Worm (Caenorhabditis elegans): ENCODE measurements around the gene lsm-5.

lsm-5 gene

DNA sequence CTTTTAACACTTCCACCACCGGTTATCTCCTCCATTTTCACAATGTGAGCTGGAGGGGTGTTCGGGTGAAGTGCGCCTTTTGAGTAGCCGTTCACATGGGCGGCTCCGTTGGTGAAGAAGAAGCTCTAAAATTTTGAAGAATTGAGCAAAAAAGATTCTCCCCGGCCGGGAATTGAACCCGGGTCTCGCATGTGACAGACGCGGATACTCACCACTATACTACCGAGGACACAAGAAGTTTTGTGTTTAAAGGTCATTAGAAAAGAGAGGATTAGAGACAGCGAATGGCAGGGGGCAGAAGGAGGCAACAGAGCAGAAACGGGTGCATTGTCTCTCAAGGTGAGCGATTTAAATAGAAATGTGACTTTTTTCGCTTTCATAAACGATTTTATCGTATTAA lies 18.5 kb upstream of the lsm-5 start (continued):
- TF ChIP-seq nhr-27 (tag; optimal IDR thresholded peaks at IDR 0.05) (no peak), zfh-2 (GFP tag; conservative IDR thresholded peaks at IDR 0.05) (peak; percentile 25; the same call in 1 of the 2 replicates), hmg-1.2 (GFP tag; IDR thresholded peaks at IDR 0.05) (peak; percentile 81), dox-1 (GFP tag; IDR thresholded peaks at IDR 0.05) (peak; percentile 63), mel-28 (tag; optimal IDR thresholded peaks at IDR 0.05; ENCODE audit: borderline replicate concordance) (peak; percentile 34), rpc-1 (optimal IDR thresholded peaks at IDR 0.05) (peak; percentile 80), rpc-1 (tag; optimal IDR thresholded peaks at IDR 0.05) (peak; percentile 85), ZK185.1 (tag; optimal IDR thresholded peaks at IDR 0.05; ENCODE audit: poor library complexity, severe bottlenecking) (peak; percentile 34), nfya-1 (tag; optimal IDR thresholded peaks at IDR 0.05; ENCODE audit: borderline replicate concordance, insufficient read depth) (no peak), F37B4.10 (GFP tag; IDR thresholded peaks at IDR 0.05) (no peak), F23B12.7 (tag; optimal IDR thresholded peaks at IDR 0.05; ENCODE audit: insufficient read depth) (peak; percentile 58), fkh-3 (tag; optimal IDR thresholded peaks at IDR 0.05) (no peak), pha-4 (tag; optimal IDR thresholded peaks at IDR 0.05) (no peak), D2030.7 (GFP tag; IDR thresholded peaks at IDR 0.05) (peak; percentile 70), ceh-27 (GFP tag; optimal IDR thresholded peaks at IDR 0.05) (peak; percentile 17), F22D6.2 (tag; optimal IDR thresholded peaks at IDR 0.05) (no peak), lin-40 (tag; optimal IDR thresholded peaks at IDR 0.05) (peak; percentile 47), tbp1 (GFP tag; optimal IDR thresholded peaks at IDR 0.05) (peak; percentile 98), ztf-25 (GFP tag; IDR thresholded peaks at IDR 0.05) (peak; percentile 58; the same call in 1 of the 2 replicates), rec-8 (tag; optimal IDR thresholded peaks at IDR 0.05) (peak; percentile 36 to 56), mes-4 (tag; optimal IDR thresholded peaks at IDR 0.05) (peak; percentile 32), ztf-22 (GFP tag; optimal IDR thresholded peaks at IDR 0.05) (peak; percentile 36), ceh-79 (tag; optimal IDR thresholded peaks at IDR 0.05) (no peak), lsl-1 (GFP tag; optimal IDR thresholded peaks at IDR 0.05) (peak; percentile 30), T07F8.4 (tag; optimal IDR thresholded peaks at IDR 0.05) (peak; percentile 56), F33H1.4 (GFP tag; IDR thresholded peaks at IDR 0.05) (peak; percentile 30; the same call in 1 of the 2 replicates), B0261.1 (tag; optimal IDR thresholded peaks at IDR 0.05) (peak; percentile 92), T26A5.8 (tag; optimal IDR thresholded peaks at IDR 0.05) (no peak), egrh-3 (GFP tag; IDR thresholded peaks at IDR 0.05) (peak; percentile 40)

DNA sequence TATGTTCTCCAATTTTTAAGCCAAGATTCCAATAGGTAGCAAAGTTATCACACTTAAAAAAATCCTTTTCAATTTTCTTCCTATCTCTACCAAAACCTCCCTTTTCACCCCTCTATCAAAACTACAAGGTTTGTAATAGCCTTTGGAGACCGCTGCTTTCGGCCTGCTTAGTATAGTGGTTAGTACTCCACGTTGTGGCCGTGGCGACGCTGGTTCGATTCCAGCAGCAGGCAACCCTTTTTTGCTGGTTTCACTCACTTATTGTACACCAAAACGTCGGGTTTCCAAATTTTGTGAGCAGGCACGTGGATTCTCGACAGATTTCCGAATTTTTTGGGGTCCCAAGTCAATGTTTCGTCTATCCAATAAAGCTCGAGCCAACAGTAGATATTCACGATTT lies 16.3 kb upstream of the lsm-5 start:
- peak; percentile 63 for TF ChIP-seq him-1 (tag; optimal IDR thresholded peaks at IDR 0.05)
- TF ChIP-seq F23B12.7 (tag; optimal IDR thresholded peaks at IDR 0.05; ENCODE audit: insufficient read depth) = peak; percentile 20
- no peak for TF ChIP-seq ceh-91 (GFP tag; IDR thresholded peaks at IDR 0.05)
- TF ChIP-seq rpc-1 (optimal IDR thresholded peaks at IDR 0.05) = peak; percentile 67
- TF ChIP-seq rpc-1 (tag; optimal IDR thresholded peaks at IDR 0.05) = peak; percentile 77
- TF ChIP-seq ztf-18 (tag; optimal IDR thresholded peaks at IDR 0.05) = peak; percentile 24
- peak; percentile 68 for TF ChIP-seq hmg-1.2 (GFP tag; IDR thresholded peaks at IDR 0.05)
- TF ChIP-seq dox-1 (GFP tag; IDR thresholded peaks at IDR 0.05) = peak; percentile 54
- TF ChIP-seq Y53F4B.3 (GFP tag; IDR thresholded peaks at IDR 0.05) = no peak
- TF ChIP-seq madf-6 (GFP tag; IDR thresholded peaks at IDR 0.05) = peak; percentile 61
- TF ChIP-seq lin-54 (GFP tag; optimal IDR thresholded peaks at IDR 0.05) = peak; percentile 18
- TF ChIP-seq pbrm-1 (GFP tag; IDR thresholded peaks at IDR 0.05) = peak; percentile 15; the same call in 1 of the 2 replicates
- no peak for TF ChIP-seq T26A5.8 (tag; optimal IDR thresholded peaks at IDR 0.05)
- TF ChIP-seq hmg-20 (GFP tag; IDR thresholded peaks at IDR 0.05) = no peak
- no peak for TF ChIP-seq cebp-1 (GFP tag; IDR thresholded peaks at IDR 0.05)
- TF ChIP-seq cebp-1 (tag; optimal IDR thresholded peaks at IDR 0.05) = peak; percentile 12
- TF ChIP-seq lsy-27 (tag; optimal IDR thresholded peaks at IDR 0.05; ENCODE audit: borderline replicate concordance, insufficient read depth) = peak; percentile 22
- 0 out of 2 replicates have a peak, but pooled peaks have one; percentile 17 for TF ChIP-seq F33H1.4 (GFP tag; IDR thresholded peaks at IDR 0.05)
- peak; percentile 4 for TF ChIP-seq nhr-90 (tag; optimal IDR thresholded peaks at IDR 0.05)
- peak; percentile 95 for TF ChIP-seq tbp1 (GFP tag; optimal IDR thresholded peaks at IDR 0.05)
- TF ChIP-seq ztf-25 (GFP tag; IDR thresholded peaks at IDR 0.05) = 0 out of 2 replicates have a peak, but pooled peaks have one; percentile 44
- no peak for TF ChIP-seq nhr-80 (tag; optimal IDR thresholded peaks at IDR 0.05)
- no peak for TF ChIP-seq B0019.2 (GFP tag; conservative IDR thresholded peaks at IDR 0.05)
- peak; percentile 9 for TF ChIP-seq athp-1 (tag; optimal IDR thresholded peaks at IDR 0.05)
- TF ChIP-seq snpc-4 (GFP tag; optimal IDR thresholded peaks at IDR 0.05) = no peak
- peak in 2 of 4 experiments; percentile 20 to 57 for TF ChIP-seq snpc-4 (tag; optimal IDR thresholded peaks at IDR 0.05)
- peak; percentile 48 for TF ChIP-seq die-1 (tag; optimal IDR thresholded peaks at IDR 0.05)

Measured in whole organism, young adult.